Worm (Caenorhabditis elegans) whole organism, young adult: Measurements from ENCODE around the gene pnc-2.

Experiments
- B0336.3 ChIP-seq: fragments of 200-800 bp; sonication (Bioruptor generic); IDR thresholded peaks from 2 replicates; pipeline ENCODE4 v1.3.6; 2022; ENCODE audit warnings: missing genetic modification characterization, missing compliant biosample characterization
- C06A6.2 ChIP-seq: fragments of 200-800 bp; sonication (Bioruptor generic); conservative IDR thresholded peaks from 2 replicates; pipeline ENCODE4 v1.3.6; 2022; ENCODE audit warnings: missing genetic modification characterization, missing compliant biosample characterization
- F39B2.1 ChIP-seq: fragments of 200-800 bp; sonication (Bioruptor generic); IDR thresholded peaks from 2 replicates; pipeline ENCODE4 v1.3.6; 2022; ENCODE audit warnings: missing genetic modification reagents, missing genetic modification characterization, missing compliant biosample characterization
- F57C9.4 ChIP-seq: sonication (generic microtip); optimal IDR thresholded peaks from 2 replicates; lab custom pipeline; 2017; ENCODE audit warnings: mild to moderate bottlenecking, missing genetic modification characterization, missing compliant biosample characterization
- K12H6.12 ChIP-seq: fragments of 200-800 bp; sonication (Bioruptor generic); optimal IDR thresholded peaks from 2 replicates; lab custom pipeline; 2018; ENCODE audit warnings: mild to moderate bottlenecking, missing genetic modification characterization, missing compliant biosample characterization
- Y67H2A.10 ChIP-seq: fragments of 200-800 bp; sonication (Bioruptor generic); conservative IDR thresholded peaks from 2 replicates; pipeline ENCODE4 v1.3.6; 2022; ENCODE audit warnings: missing genetic modification reagents, missing genetic modification characterization, missing compliant biosample characterization
- ZK185.1 ChIP-seq: sonication (generic microtip); optimal IDR thresholded peaks from 2 replicates; lab custom pipeline; 2016; ENCODE audit warnings: mild to moderate bottlenecking, missing genetic modification characterization, missing compliant biosample characterization; ENCODE audit not compliant: poor library complexity, severe bottlenecking
- bed-1 ChIP-seq: fragments of 200-800 bp; sonication (Bioruptor generic); IDR thresholded peaks from 2 replicates; pipeline ENCODE4 v1.3.6; 2022; ENCODE audit warnings: missing genetic modification reagents, missing genetic modification characterization, missing compliant biosample characterization
- bed-2 ChIP-seq: fragments of 200-800 bp; sonication (Bioruptor generic); IDR thresholded peaks from 2 replicates; pipeline ENCODE4 v1.3.6; 2022; ENCODE audit warnings: missing genetic modification reagents, missing genetic modification characterization, missing compliant biosample characterization
- cebp-1 ChIP-seq, 2 experiments: fragments of 200-800 bp in 1 of 2; sonication (Bioruptor generic) in 1 of 2; sonication (generic microtip) in 1 of 2; IDR thresholded peaks in 1 of 2; optimal IDR thresholded peaks in 1 of 2; 2 replicates each; pipeline versions ENCODE4 v1.3.6 to Lab custom; 2017 to 2022; ENCODE audit warnings: missing compliant biosample characterization in 2 of 2, missing genetic modification characterization in 2 of 2, mild to moderate bottlenecking in 1 of 2, missing genetic modification reagents in 1 of 2, moderate library complexity in 1 of 2
- cebp-2 ChIP-seq: fragments of 200-800 bp; sonication (Bioruptor generic); IDR thresholded peaks from 2 replicates; pipeline ENCODE4 v1.3.6; 2022; ENCODE audit warnings: missing genetic modification characterization, missing compliant biosample characterization
- dpl-1 ChIP-seq: fragments of 150-350 bp; optimal IDR thresholded peaks from 2 replicates; lab custom pipeline; 2014; ENCODE audit warnings: missing biosample characterization, missing genetic modification reagents, missing genetic modification characterization
- efl-1 ChIP-seq: fragments of 150-350 bp; optimal IDR thresholded peaks from 2 replicates; lab custom pipeline; 2014; ENCODE audit warnings: missing biosample characterization, missing genetic modification reagents, missing genetic modification characterization
- egl-44 ChIP-seq: fragments of 200-800 bp; sonication (Bioruptor generic); IDR thresholded peaks from 2 replicates; pipeline ENCODE4 v1.3.6; 2022; ENCODE audit warnings: missing genetic modification reagents, missing genetic modification characterization, missing compliant biosample characterization
- egrh-3 ChIP-seq: fragments of 200-800 bp; sonication (Bioruptor generic); IDR thresholded peaks from 2 replicates; pipeline ENCODE4 v1.3.6; 2022; ENCODE audit warnings: missing genetic modification reagents, missing genetic modification characterization, missing compliant biosample characterization
- ekl-4 ChIP-seq: fragments of 200-800 bp; sonication (Bioruptor generic); IDR thresholded peaks from 2 replicates; pipeline ENCODE4 v1.3.6; 2022; ENCODE audit warnings: missing genetic modification reagents, missing genetic modification characterization, missing compliant biosample characterization
- ets-4 ChIP-seq: fragments of 200-800 bp; sonication (Bioruptor generic); optimal IDR thresholded peaks from 2 replicates; lab custom pipeline; 2018; ENCODE audit warnings: mild to moderate bottlenecking, missing genetic modification characterization, missing compliant biosample characterization
- hmg-20 ChIP-seq: fragments of 200-800 bp; sonication (Bioruptor generic); IDR thresholded peaks from 2 replicates; pipeline ENCODE4 v1.3.6; 2022; ENCODE audit warnings: missing genetic modification reagents, missing genetic modification characterization, missing compliant biosample characterization
- hrde-1 ChIP-seq: sonication (generic microtip); optimal IDR thresholded peaks from 2 replicates; lab custom pipeline; 2016; ENCODE audit warnings: missing genetic modification characterization, mild to moderate bottlenecking, missing compliant biosample characterization, moderate library complexity, missing genotype, missing genetic modification reagents, borderline replicate concordance
- hsf-1 ChIP-seq: fragments of 200-800 bp; sonication (Bioruptor generic); IDR thresholded peaks from 2 replicates; pipeline ENCODE4 v1.3.6; 2022; ENCODE audit warnings: missing genetic modification reagents, missing genetic modification characterization, missing compliant biosample characterization
- let-526 ChIP-seq: fragments of 200-800 bp; sonication (Bioruptor generic); IDR thresholded peaks from 2 replicates; pipeline ENCODE4 v1.3.6; 2022; ENCODE audit warnings: missing genetic modification reagents, missing genetic modification characterization, missing compliant biosample characterization
- lin-40 ChIP-seq: sonication (generic microtip); optimal IDR thresholded peaks from 2 replicates; lab custom pipeline; 2016; ENCODE audit warnings: missing genetic modification characterization, mild to moderate bottlenecking, missing compliant biosample characterization, missing genotype, missing genetic modification reagents
- lir-1 ChIP-seq: fragments of 200-800 bp; sonication (Bioruptor generic); conservative IDR thresholded peaks from 2 replicates; pipeline ENCODE4 v1.3.6; 2022; ENCODE audit warnings: missing genetic modification reagents, missing genetic modification characterization, missing compliant biosample characterization
- madf-10 ChIP-seq: sonication (generic microtip); optimal IDR thresholded peaks from 2 replicates; lab custom pipeline; 2016; ENCODE audit warnings: mild to moderate bottlenecking, missing genetic modification characterization, missing compliant biosample characterization
- madf-8 ChIP-seq: fragments of 200-800 bp; sonication (Bioruptor generic); conservative IDR thresholded peaks from 2 replicates; pipeline ENCODE4 v1.3.6; 2022; ENCODE audit warnings: missing genetic modification reagents, missing genetic modification characterization, missing compliant biosample characterization
- mes-4 ChIP-seq: sonication (generic microtip); optimal IDR thresholded peaks from 2 replicates; lab custom pipeline; 2016; ENCODE audit warnings: missing genotype, missing genetic modification characterization, missing compliant biosample characterization
- nhr-179 ChIP-seq: sonication (generic microtip); optimal IDR thresholded peaks from 2 replicates; lab custom pipeline; 2016; ENCODE audit warnings: mild to moderate bottlenecking, missing genetic modification characterization, missing compliant biosample characterization
- nhr-80 ChIP-seq: sonication (generic microtip); optimal IDR thresholded peaks from 2 replicates; lab custom pipeline; 2016; ENCODE audit warnings: missing genetic modification characterization, missing compliant biosample characterization
- pbrm-1 ChIP-seq: fragments of 200-800 bp; sonication (Bioruptor generic); IDR thresholded peaks from 2 replicates; pipeline ENCODE4 v1.3.6; 2022; ENCODE audit warnings: missing genetic modification reagents, missing genetic modification characterization, missing compliant biosample characterization
- rec-8 ChIP-seq, 2 experiments: sonication (generic microtip); optimal IDR thresholded peaks; 2 replicates each; lab custom pipeline; 2016; ENCODE audit warnings: mild to moderate bottlenecking in 2 of 2, missing genetic modification characterization in 2 of 2, missing genetic modification reagents in 2 of 2, missing genotype in 2 of 2, missing biosample characterization in 1 of 2, missing compliant biosample characterization in 1 of 2, moderate library complexity in 1 of 2
- sdz-38 ChIP-seq: sonication (generic microtip); optimal IDR thresholded peaks from 2 replicates; lab custom pipeline; 2016; ENCODE audit warnings: missing genotype, missing genetic modification characterization, missing compliant biosample characterization
- snpc-1.1 ChIP-seq: sonication (generic microtip); optimal IDR thresholded peaks from 2 replicates; lab custom pipeline; 2017; ENCODE audit warnings: missing genetic modification characterization, mild to moderate bottlenecking, missing compliant biosample characterization, antibody characterized with exemption, moderate library complexity, missing genotype, missing genetic modification reagents; ENCODE audit not compliant: insufficient read depth
- snpc-3.4 ChIP-seq: sonication (generic microtip); optimal IDR thresholded peaks from 2 replicates; lab custom pipeline; 2017; ENCODE audit warnings: missing genetic modification characterization, mild to moderate bottlenecking, missing compliant biosample characterization, antibody characterized with exemption, moderate library complexity, missing genotype, missing genetic modification reagents
- tbx-9 ChIP-seq: sonication (generic microtip); optimal IDR thresholded peaks from 2 replicates; lab custom pipeline; 2016; ENCODE audit warnings: borderline replicate concordance, missing genetic modification characterization, inconsistent platforms, missing compliant biosample characterization
- zfh-2 ChIP-seq: fragments of 200-800 bp; sonication (Bioruptor generic); conservative IDR thresholded peaks from 2 replicates; pipeline ENCODE4 v1.3.6; 2022; ENCODE audit warnings: missing genetic modification reagents, missing genetic modification characterization, missing compliant biosample characterization
- zim-3 ChIP-seq: sonication (generic microtip); optimal IDR thresholded peaks from 2 replicates; lab custom pipeline; 2017; ENCODE audit warnings: mild to moderate bottlenecking, missing genetic modification characterization, moderate library complexity, missing compliant biosample characterization
- ztf-18 ChIP-seq: sonication (generic microtip); optimal IDR thresholded peaks from 2 replicates; lab custom pipeline; 2016; ENCODE audit warnings: missing genotype, mild to moderate bottlenecking, missing genetic modification characterization, missing compliant biosample characterization

pnc-2 gene

ce11 chrIV:14872320-14872719 lies 37.2 kb downstream of the pnc-2 start (continued):
- TF ChIP-seq bed-1 (GFP tag; lab: Robert Waterston, UW) (no peak), F39B2.1 (0 out of 2 replicates have a peak, but pooled peaks have one; percentile 14), lin-40 (no peak), hsf-1 (GFP tag; lab: Robert Waterston, UW) (no peak), Y67H2A.10 (GFP tag; lab: Robert Waterston, UW) (no peak), ztf-18 (tag; lab: Kevin White, UChicago) (peak; percentile 9), madf-10 (no peak), zim-3 (tag; lab: Kevin White, UChicago) (no peak), cebp-2 (GFP tag; lab: Robert Waterston, UW) (peak; percentile 66; the same call in 1 of the 2 replicates), hmg-20 (GFP tag; lab: Robert Waterston, UW) (no peak), rec-8 (tag; optimal IDR thresholded peaks at IDR 0.05; lab: Kevin White, UChicago) (no peak)

DNA sequence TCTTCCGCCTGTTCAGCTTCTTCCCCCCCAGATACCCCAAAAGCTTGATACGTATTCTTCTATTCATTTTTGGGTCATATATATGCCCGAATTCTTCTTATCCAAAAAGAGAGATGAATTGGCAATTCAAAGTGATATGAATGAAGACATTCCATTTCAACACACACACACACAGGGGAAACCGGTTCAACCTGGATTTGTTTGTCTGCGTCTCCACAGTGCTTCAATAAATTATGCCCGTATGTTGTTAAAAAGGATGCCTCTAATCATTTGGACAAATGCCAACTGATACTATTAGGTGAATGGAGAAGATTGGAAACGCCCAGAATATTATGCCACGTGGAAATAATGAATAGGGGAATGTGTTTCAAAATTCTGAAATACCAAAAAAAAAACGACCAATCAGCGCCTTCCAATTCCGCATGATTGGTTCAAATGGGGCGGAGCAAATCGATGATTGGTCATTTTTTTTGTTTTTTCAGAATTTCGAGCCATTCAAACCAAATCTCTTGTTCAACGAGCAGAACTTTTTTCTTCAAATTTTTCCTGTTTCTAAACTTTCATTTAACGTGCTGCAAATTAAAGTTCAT lies 39.5 kb downstream of the pnc-2 start:
- no peak for TF ChIP-seq lir-1 (GFP tag; lab: Robert Waterston, UW)
- TF ChIP-seq pbrm-1 (GFP tag; lab: Robert Waterston, UW), result no peak
- no peak for TF ChIP-seq bed-2
- TF ChIP-seq let-526 (GFP tag; lab: Robert Waterston, UW), result no peak
- TF ChIP-seq nhr-80, result no peak
- no peak for TF ChIP-seq nhr-179 (tag; lab: Kevin White, UChicago)
- TF ChIP-seq Y67H2A.10 (GFP tag; lab: Robert Waterston, UW), result no peak
- TF ChIP-seq egl-44, result no peak
- no peak for TF ChIP-seq C06A6.2 (GFP tag; lab: Robert Waterston, UW)
- no peak for TF ChIP-seq sdz-38 (tag; lab: Kevin White, UChicago)
- no peak for TF ChIP-seq egrh-3
- no peak for TF ChIP-seq B0336.3 (GFP tag; lab: Robert Waterston, UW)
- no peak for TF ChIP-seq cebp-1 (GFP tag; IDR thresholded peaks at IDR 0.05; lab: Robert Waterston, UW)
- no peak for TF ChIP-seq cebp-1 (tag; optimal IDR thresholded peaks at IDR 0.05; lab: Kevin White, UChicago)

- TF ChIP-seq efl-1 (GFP tag; lab: Kevin White, UChicago), result no peak
- no peak for TF ChIP-seq ekl-4 (GFP tag; lab: Robert Waterston, UW)
- TF ChIP-seq tbx-9 (tag; lab: Kevin White, UChicago), result no peak
- TF ChIP-seq K12H6.12 (tag; lab: Kevin White, UChicago), result no peak
- no peak for TF ChIP-seq zfh-2 (GFP tag; lab: Robert Waterston, UW)
- TF ChIP-seq snpc-1.1 (tag; lab: Kevin White, UChicago), result no peak
- TF ChIP-seq egrh-3, result no peak
- TF ChIP-seq madf-8 (GFP tag; lab: Robert Waterston, UW), result no peak
- TF ChIP-seq ZK185.1, result no peak
- TF ChIP-seq mes-4 (tag; lab: Kevin White, UChicago), result no peak
- TF ChIP-seq dpl-1 (GFP tag; lab: Kevin White, UChicago), result no peak
- TF ChIP-seq ets-4 (GFP tag; lab: Kevin White, UChicago), result no peak
- TF ChIP-seq snpc-3.4 (tag; lab: Kevin White, UChicago), result no peak
- no peak for TF ChIP-seq hrde-1 (tag; lab: Kevin White, UChicago)
- no peak for TF ChIP-seq F57C9.4
- TF ChIP-seq, all 124 proteins: peak for 0
Observed at ce11 chrIV:14868560-14868959, 40.9 kb downstream of the pnc-2 start.
